Fruit fly (Drosophila melanogaster): ENCODE results near the gene CG5958.

Gene CG5958

dm6 chr2L:7401627-7402026, 31.7 kb downstream of the CG5958 start (continued):
- TF ChIP-seq zen (tag; optimal IDR thresholded peaks at IDR 0.05) (peak; percentile 45), dati (GFP tag; IDR thresholded peaks at IDR 0.05) (peak; percentile 59), Dek (tag; optimal IDR thresholded peaks at IDR 0.05) (peak; percentile 68), Gug (GFP tag; IDR thresholded peaks at IDR 0.05) (0 out of 4 replicates have a peak, but pooled peaks have one; percentile 30), CTCF (GFP tag; optimal IDR thresholded peaks at IDR 0.05) (no peak), CG2116 (GFP tag; optimal IDR thresholded peaks at IDR 0.05) (peak; percentile 9), CG7963 (GFP tag; IDR thresholded peaks at IDR 0.05; ENCODE audit: partially characterized antibody) (no peak), C15 (GFP tag; IDR thresholded peaks at IDR 0.05) (no peak), CG18619 (GFP tag; optimal IDR thresholded peaks at IDR 0.05) (peak; percentile 39), CG15269 (tag; optimal IDR thresholded peaks at IDR 0.05) (peak; percentile 78), ash1 (GFP tag; optimal IDR thresholded peaks at IDR 0.05) (no peak), toy (GFP tag; IDR thresholded peaks at IDR 0.05) (peak; percentile 46; the same call in 1 of the 2 replicates), CG16779 (GFP tag; IDR thresholded peaks at IDR 0.05) (no peak), nom (GFP tag; optimal IDR thresholded peaks at IDR 0.05) (no peak), HHEX (GFP tag; optimal IDR thresholded peaks at IDR 0.05) (peak; percentile 61), CG33213 (GFP tag; optimal IDR thresholded peaks at IDR 0.05) (no peak), Stat92E (GFP tag; optimal IDR thresholded peaks at IDR 0.05) (no peak), Sry-β (GFP tag; optimal IDR thresholded peaks at IDR 0.05) (no peak), bcd (GFP tag; optimal IDR thresholded peaks at IDR 0.05) (peak; percentile 57), CG9932 (GFP tag; IDR thresholded peaks at IDR 0.05) (peak; percentile 92), CG17912 (GFP tag; optimal IDR thresholded peaks at IDR 0.05) (peak; percentile 13), nau (GFP tag; optimal IDR thresholded peaks at IDR 0.05) (no peak), CG34224 (GFP tag; IDR thresholded peaks at IDR 0.05; ENCODE audit: partially characterized antibody) (no peak), Taf1 (GFP tag; IDR thresholded peaks at IDR 0.05) (peak; percentile 66; the same call in 1 of the 2 replicates), zen2 (GFP tag; IDR thresholded peaks at IDR 0.05; ENCODE audit: partially characterized antibody) (no peak), Elba2 (GFP tag; optimal IDR thresholded peaks at IDR 0.05) (no peak), bbx (GFP tag; IDR thresholded peaks at IDR 0.05; ENCODE audit: partially characterized antibody) (no peak), HmgD (GFP tag; optimal IDR thresholded peaks at IDR 0.05) (no peak), Bteb2 (GFP tag; optimal IDR thresholded peaks at IDR 0.05) (no peak), CG13775 (GFP tag; optimal IDR thresholded peaks at IDR 0.05) (peak; percentile 36), ase (GFP tag; IDR thresholded peaks at IDR 0.05) (no peak; the same call in 2 of the 3 replicates), CHES-1-like (GFP tag; optimal IDR thresholded peaks at IDR 0.05) (peak; percentile 19), Doc2 (GFP tag; IDR thresholded peaks at IDR 0.05) (no peak), luna (GFP tag; optimal IDR thresholded peaks at IDR 0.05) (no peak), usp (GFP tag; optimal IDR thresholded peaks at IDR 0.05) (no peak), CG31388 (GFP tag; optimal IDR thresholded peaks at IDR 0.05) (no peak), abd-A (tag; optimal IDR thresholded peaks at IDR 0.05) (no peak), CG1647 (GFP tag; optimal IDR thresholded peaks at IDR 0.05) (peak; percentile 15), wek (GFP tag; optimal IDR thresholded peaks at IDR 0.05) (no peak), salm (tag; optimal IDR thresholded peaks at IDR 0.05) (peak; percentile 57), pita (GFP tag; optimal IDR thresholded peaks at IDR 0.05) (no peak), Abd-B (GFP tag; optimal IDR thresholded peaks at IDR 0.05) (peak; percentile 45), al (GFP tag; IDR thresholded peaks at IDR 0.05) (peak; percentile 47; the same call in 1 of the 2 replicates), CG10274 (GFP tag; optimal IDR thresholded peaks at IDR 0.05) (no peak), CG5953 (GFP tag; IDR thresholded peaks at IDR 0.05) (no peak), ranshi (GFP tag; IDR thresholded peaks at IDR 0.05) (peak; percentile 79), Nf-YB (GFP tag; optimal IDR thresholded peaks at IDR 0.05) (peak; percentile 30), en (GFP tag; optimal IDR thresholded peaks at IDR 0.05) (no peak), fu2 (GFP tag; optimal IDR thresholded peaks at IDR 0.05) (no peak), CG11398 (GFP tag; optimal IDR thresholded peaks at IDR 0.05) (no peak), cg (GFP tag; optimal IDR thresholded peaks at IDR 0.05) (no peak)
